Worm (Caenorhabditis elegans) whole organism, L4/young adult: ENCODE data around the gene ckr-2.

Experiments used
- dao-5 ChIP-seq: sonication (generic microtip); optimal IDR thresholded peaks from 2 replicates; lab custom pipeline; 2016; ENCODE audit warnings: missing genotype, missing genetic modification characterization, moderate library complexity, missing compliant biosample characterization
- him-1 ChIP-seq: sonication (generic microtip); optimal IDR thresholded peaks from 2 replicates; lab custom pipeline; 2016; ENCODE audit warnings: missing genotype, missing genetic modification reagents, missing genetic modification characterization, missing compliant biosample characterization

- TF ChIP-seq dao-5 (tag; lab: Kevin White, UChicago) = no peak
- no peak for TF ChIP-seq him-1
Measured at ce11 chrIII:2006937-2007336, 14.5 kb downstream of the ckr-2 start.
